Fruit fly (Drosophila melanogaster) whole organism: Measurements from ENCODE around the gene Cyp4d21.

ENCODE experiments used
- CG8478 ChIP-seq: fragments of >200 bp; optimal IDR thresholded peaks from 2 replicates; lab custom pipeline; 2018; ENCODE audit warnings: inconsistent platforms
- Dll ChIP-seq: fragments of >200 bp; optimal IDR thresholded peaks from 2 replicates; lab custom pipeline; 2017
- EcR ChIP-seq, 2 experiments: fragments of >200 bp; optimal IDR thresholded peaks; 2 replicates each; lab custom pipeline; 2017; ENCODE audit warnings: missing biosample characterization in 2 of 2, missing genetic modification characterization in 2 of 2, missing genetic modification reagents in 2 of 2
- pan ChIP-seq: fragments of >200 bp; optimal IDR thresholded peaks from 2 replicates; lab custom pipeline; 2017
- psq ChIP-seq: fragments of >200 bp; optimal IDR thresholded peaks from 2 replicates; lab custom pipeline; 2017
- usp ChIP-seq: fragments of >200 bp; optimal IDR thresholded peaks from 2 replicates; lab custom pipeline; 2017; ENCODE audit warnings: missing biosample characterization, missing genetic modification characterization, mixed read lengths

The Cyp4d21 gene

dm6 chr2L:7635156-7635555 lies 29.8 kb downstream of the Cyp4d21 start:
- TF ChIP-seq psq (no peak), CG8478 (lab: Kevin White, UChicago) (no peak), Dll (lab: Kevin White, UChicago) (no peak), usp (GFP tag; lab: Kevin White, UChicago) (no peak), EcR (GFP tag; optimal IDR thresholded peaks at IDR 0.05; lab: Kevin White, UChicago) (no peak), pan (lab: Kevin White, UChicago) (no peak)

DNA sequence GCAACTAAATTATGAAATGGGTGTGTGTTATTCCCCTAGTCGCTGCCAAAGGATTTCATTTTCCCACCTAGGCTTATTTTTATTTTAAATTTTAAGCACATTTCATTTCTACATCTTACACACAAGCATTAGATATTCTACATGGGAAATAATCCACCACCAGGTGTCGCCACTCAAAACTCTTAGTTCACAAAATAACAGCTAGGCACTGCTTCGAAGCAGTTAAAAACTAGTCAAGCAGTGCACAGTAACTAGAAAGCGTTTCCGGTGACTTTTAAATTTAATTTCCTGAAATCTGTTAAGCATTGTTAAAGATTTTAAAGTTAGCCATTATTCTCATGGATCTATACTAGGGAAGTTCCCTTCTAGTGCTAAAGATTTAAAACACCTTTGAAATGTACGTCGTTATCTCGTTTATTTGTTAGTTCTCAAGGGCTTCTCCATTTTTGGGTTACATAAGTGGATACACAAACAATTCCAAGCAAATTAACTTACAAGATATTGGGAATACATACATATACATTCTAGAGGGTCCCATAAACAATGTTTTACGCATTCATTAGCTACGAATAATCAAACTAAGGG lies 36.3 kb downstream of the Cyp4d21 start:
- TF ChIP-seq usp (GFP tag; lab: Kevin White, UChicago) (no peak), CG8478 (lab: Kevin White, UChicago) (no peak), pan (lab: Kevin White, UChicago) (no peak), EcR (GFP tag; optimal IDR thresholded peaks at IDR 0.05; lab: Kevin White, UChicago) (no peak), Dll (lab: Kevin White, UChicago) (no peak), psq (no peak)
